Fruit fly (Drosophila melanogaster): ENCODE measurements around the gene inaF-B.

DNA sequence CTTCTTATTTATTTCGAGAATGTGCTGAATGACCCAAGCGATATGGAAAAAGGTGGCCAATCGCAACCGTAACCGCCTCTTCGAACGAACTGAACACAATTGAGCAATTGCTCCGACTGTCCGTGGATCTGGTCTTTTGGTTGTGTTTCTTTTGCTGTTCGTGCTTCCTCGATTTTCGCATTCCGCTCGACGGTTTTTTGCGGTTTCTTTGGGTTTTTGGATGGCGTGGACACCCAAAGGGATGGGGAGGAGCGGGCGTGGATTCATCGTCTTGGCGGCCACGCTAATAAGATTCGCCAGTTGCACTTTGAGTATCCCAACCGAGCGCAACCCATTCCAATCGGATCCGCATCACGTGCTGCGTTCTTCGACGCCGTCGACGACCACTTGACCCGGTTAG, at the start of gene inaF-B:
- TF ChIP-seq fru (GFP tag; optimal IDR thresholded peaks at IDR 0.05) (no peak), woc (GFP tag; optimal IDR thresholded peaks at IDR 0.05) (no peak), Hr78 (GFP tag; optimal IDR thresholded peaks at IDR 0.05) (no peak), Abd-B (GFP tag; optimal IDR thresholded peaks at IDR 0.05) (no peak), Myc (optimal IDR thresholded peaks at IDR 0.05) (no peak)
